Fruit fly (Drosophila melanogaster) whole organism, embryonic: ENCODE measurements around the gene CG12009.

Source experiments
- Bgb ChIP-seq: fragments of 200-800 bp; sonication (Bioruptor generic); IDR thresholded peaks from 2 replicates; pipeline ENCODE4 v1.3.6; 2022; ENCODE audit warnings: missing biosample characterization, missing genetic modification characterization; ENCODE audit not compliant: partially characterized antibody
- CG10366 ChIP-seq: fragments of 200-800 bp; sonication (Bioruptor generic); IDR thresholded peaks from 2 replicates; pipeline ENCODE4 v1.3.6; 2022; ENCODE audit warnings: missing biosample characterization, missing genetic modification characterization
- CG12219 ChIP-seq: fragments of 200-800 bp; sonication (Bioruptor generic); optimal IDR thresholded peaks from 3 replicates; lab custom pipeline; 2018; ENCODE audit warnings: missing biosample characterization, mild to moderate bottlenecking, missing genetic modification characterization
- CG12769 ChIP-seq: fragments of 200-800 bp; sonication (Bioruptor generic); optimal IDR thresholded peaks from 2 replicates; lab custom pipeline; 2019; ENCODE audit warnings: missing biosample characterization, mild to moderate bottlenecking, missing genetic modification characterization, moderate library complexity
- CG13123 ChIP-seq: fragments of 200-800 bp; sonication (Bioruptor generic); optimal IDR thresholded peaks from 2 replicates; lab custom pipeline; 2016; ENCODE audit warnings: missing biosample characterization, missing genetic modification characterization
- CG14860 ChIP-seq: fragments of 200-800 bp; sonication (Bioruptor generic); IDR thresholded peaks from 3 replicates; pipeline ENCODE4 v1.3.6; 2022; ENCODE audit warnings: missing biosample characterization, missing genetic modification characterization; ENCODE audit not compliant: partially characterized antibody
- CG16813 ChIP-seq: fragments of 200-800 bp; sonication (Bioruptor generic); IDR thresholded peaks from 3 replicates; pipeline ENCODE4 v1.3.6; 2022; ENCODE audit warnings: missing biosample characterization, missing genetic modification characterization; ENCODE audit not compliant: partially characterized antibody
- CG16863 ChIP-seq: fragments of 200-800 bp; sonication (Bioruptor generic); optimal IDR thresholded peaks from 3 replicates; lab custom pipeline; 2016; ENCODE audit warnings: missing biosample characterization, missing genetic modification characterization
- CG17361 ChIP-seq: fragments of 200-800 bp; sonication (Bioruptor generic); IDR thresholded peaks from 3 replicates; pipeline ENCODE4 v1.3.6; 2022; ENCODE audit warnings: missing biosample characterization, missing genetic modification characterization
- CG2116 ChIP-seq: fragments of 200-800 bp; sonication (Bioruptor generic); optimal IDR thresholded peaks from 3 replicates; lab custom pipeline; 2018; ENCODE audit warnings: missing biosample characterization, mild to moderate bottlenecking, missing genetic modification characterization
- CG2678 ChIP-seq: fragments of 200-800 bp; sonication (Bioruptor generic); optimal IDR thresholded peaks from 3 replicates; lab custom pipeline; 2019; ENCODE audit warnings: missing biosample characterization, mild to moderate bottlenecking, missing genetic modification characterization, moderate library complexity
- CG30403 ChIP-seq: fragments of 200-800 bp; sonication (Bioruptor generic); optimal IDR thresholded peaks from 3 replicates; lab custom pipeline; 2016; ENCODE audit warnings: missing biosample characterization, missing genetic modification characterization
- CG30431 ChIP-seq: fragments of 200-800 bp; sonication (Bioruptor generic); optimal IDR thresholded peaks from 2 replicates; lab custom pipeline; 2017; ENCODE audit warnings: missing biosample characterization, missing genetic modification characterization
- CG31441 ChIP-seq: fragments of 200-800 bp; sonication (Bioruptor generic); IDR thresholded peaks from 2 replicates; pipeline ENCODE4 v1.3.6; 2022; ENCODE audit warnings: missing biosample characterization, missing genetic modification characterization
- CG32772 ChIP-seq: fragments of 200-800 bp; sonication (Bioruptor generic); IDR thresholded peaks from 2 replicates; pipeline ENCODE4 v1.3.6; 2022; ENCODE audit warnings: missing biosample characterization, missing genetic modification characterization
- CG42726 ChIP-seq: fragments of 200-800 bp; sonication (Bioruptor generic); IDR thresholded peaks from 2 replicates; pipeline ENCODE4 v1.3.6; 2022; ENCODE audit warnings: missing biosample characterization, missing genetic modification characterization; ENCODE audit not compliant: partially characterized antibody
- CG4282 ChIP-seq: fragments of 200-800 bp; sonication (Bioruptor generic); optimal IDR thresholded peaks from 2 replicates; lab custom pipeline; 2016; ENCODE audit warnings: missing biosample characterization, missing genetic modification characterization
- CG6272 ChIP-seq: fragments of 200-800 bp; sonication (Bioruptor generic); IDR thresholded peaks from 2 replicates; pipeline ENCODE4 v1.3.6; 2022; ENCODE audit warnings: missing biosample characterization, missing genetic modification characterization
- CG6791 ChIP-seq: fragments of 200-800 bp; sonication (Bioruptor generic); IDR thresholded peaks from 3 replicates; pipeline ENCODE4 v1.3.6; 2022; ENCODE audit warnings: missing biosample characterization, missing genetic modification characterization; ENCODE audit not compliant: partially characterized antibody
- CG6854 ChIP-seq: fragments of 200-800 bp; sonication (Bioruptor generic); optimal IDR thresholded peaks from 3 replicates; lab custom pipeline; 2017; ENCODE audit warnings: missing biosample characterization, mild to moderate bottlenecking, missing genetic modification characterization
- CG8359 ChIP-seq: fragments of 200-800 bp; sonication (Bioruptor generic); optimal IDR thresholded peaks from 2 replicates; lab custom pipeline; 2017; ENCODE audit warnings: missing biosample characterization, mild to moderate bottlenecking, missing genetic modification characterization, borderline replicate concordance
- CG8924 ChIP-seq: fragments of 200-800 bp; optimal IDR thresholded peaks from 3 replicates; lab custom pipeline; 2019; ENCODE audit warnings: missing biosample characterization, mild to moderate bottlenecking, missing genetic modification characterization, moderate library complexity
- CG9609 ChIP-seq: fragments of 200-800 bp; sonication (Bioruptor generic); optimal IDR thresholded peaks from 3 replicates; lab custom pipeline; 2016; ENCODE audit warnings: missing biosample characterization, missing genetic modification characterization
- CG9797 ChIP-seq: fragments of 200-800 bp; sonication (Bioruptor generic); optimal IDR thresholded peaks from 3 replicates; lab custom pipeline; 2018; ENCODE audit warnings: missing biosample characterization, mild to moderate bottlenecking, missing genetic modification characterization
- CG9932 ChIP-seq: fragments of 200-800 bp; sonication (Bioruptor generic); IDR thresholded peaks from 2 replicates; pipeline ENCODE4 v1.3.6; 2022; ENCODE audit warnings: missing biosample characterization, missing genetic modification characterization
- E2f2 ChIP-seq: fragments of 200-800 bp; sonication (Bioruptor generic); IDR thresholded peaks from 2 replicates; pipeline ENCODE4 v1.3.6; 2022; ENCODE audit warnings: missing biosample characterization, missing genetic modification characterization
- Hmr ChIP-seq: fragments of 200-800 bp; sonication (Bioruptor generic); optimal IDR thresholded peaks from 3 replicates; lab custom pipeline; 2017; ENCODE audit warnings: mild to moderate bottlenecking, missing biosample characterization, missing genetic modification reagents, missing genetic modification characterization
- Hr78 ChIP-seq, 2 experiments: fragments of 200-800 bp in 1 of 2; fragments of >200 bp in 1 of 2; sonication (Bioruptor generic) in 1 of 2; optimal IDR thresholded peaks; 2 replicates each; lab custom pipeline; 2017 to 2019; ENCODE audit warnings: missing biosample characterization in 2 of 2, missing genetic modification characterization in 2 of 2, mild to moderate bottlenecking in 1 of 2, moderate library complexity in 1 of 2
- MBD-R2 ChIP-seq: fragments of 200-800 bp; sonication (Bioruptor generic); IDR thresholded peaks from 2 replicates; pipeline ENCODE4 v1.3.6; 2022; ENCODE audit warnings: missing biosample characterization, missing genetic modification characterization
- Nf-YB ChIP-seq: fragments of 200-800 bp; sonication (Bioruptor generic); optimal IDR thresholded peaks from 3 replicates; lab custom pipeline; 2019; ENCODE audit warnings: missing biosample characterization, mild to moderate bottlenecking, missing genetic modification characterization, moderate library complexity
- Pdp1 ChIP-seq, 2 experiments: fragments of 200-800 bp; sonication (Bioruptor generic); optimal IDR thresholded peaks; 3 replicates each; lab custom pipeline; 2016; ENCODE audit warnings: missing biosample characterization in 2 of 2, missing genetic modification characterization in 2 of 2, mild to moderate bottlenecking in 1 of 2, moderate library complexity in 1 of 2
- Ssrp ChIP-seq: fragments of 200-800 bp; sonication (Bioruptor generic); optimal IDR thresholded peaks from 2 replicates; lab custom pipeline; 2018; ENCODE audit warnings: missing biosample characterization, mild to moderate bottlenecking, missing genetic modification characterization, moderate library complexity
- Xbp1 ChIP-seq: fragments of 200-800 bp; sonication (Bioruptor generic); optimal IDR thresholded peaks from 3 replicates; lab custom pipeline; 2016; ENCODE audit warnings: missing biosample characterization, mild to moderate bottlenecking, missing genetic modification characterization
- ara ChIP-seq: fragments of 200-800 bp; sonication (Bioruptor generic); IDR thresholded peaks from 2 replicates; pipeline ENCODE4 v1.3.6; 2022; ENCODE audit warnings: missing biosample characterization, missing genetic modification characterization
- bbx ChIP-seq: fragments of 200-800 bp; sonication (Bioruptor generic); IDR thresholded peaks from 2 replicates; pipeline ENCODE4 v1.3.6; 2022; ENCODE audit warnings: missing biosample characterization, missing genetic modification characterization; ENCODE audit not compliant: partially characterized antibody
- cad ChIP-seq: fragments of >200 bp; optimal IDR thresholded peaks from 2 replicates; lab custom pipeline; 2017; ENCODE audit warnings: missing biosample characterization, missing genetic modification characterization
- caup ChIP-seq: fragments of 200-800 bp; sonication (Bioruptor generic); optimal IDR thresholded peaks from 3 replicates; lab custom pipeline; 2017; ENCODE audit warnings: missing biosample characterization, mild to moderate bottlenecking, missing genetic modification characterization, moderate library complexity; ENCODE audit not compliant: severe bottlenecking
- emc ChIP-seq: fragments of 200-800 bp; sonication (Bioruptor generic); optimal IDR thresholded peaks from 2 replicates; lab custom pipeline; 2016; ENCODE audit warnings: missing biosample characterization, missing genetic modification characterization
- eyg ChIP-seq: fragments of 200-800 bp; sonication (Bioruptor generic); optimal IDR thresholded peaks from 3 replicates; lab custom pipeline; 2016; ENCODE audit warnings: missing biosample characterization, missing genetic modification characterization
- fru ChIP-seq: fragments of >200 bp; optimal IDR thresholded peaks from 2 replicates; lab custom pipeline; 2017
- grau ChIP-seq: fragments of 200-800 bp; optimal IDR thresholded peaks from 3 replicates; lab custom pipeline; 2019; ENCODE audit warnings: missing biosample characterization, mild to moderate bottlenecking, missing genetic modification characterization, moderate library complexity
- her ChIP-seq: fragments of 200-800 bp; sonication (Bioruptor generic); optimal IDR thresholded peaks from 2 replicates; lab custom pipeline; 2016; ENCODE audit warnings: missing biosample characterization, missing genetic modification characterization
- mirr ChIP-seq: fragments of 200-800 bp; sonication (Bioruptor generic); optimal IDR thresholded peaks from 3 replicates; lab custom pipeline; 2018; ENCODE audit warnings: missing biosample characterization, mild to moderate bottlenecking, missing genetic modification characterization
- nerfin-1 ChIP-seq: fragments of 200-800 bp; sonication (Bioruptor generic); optimal IDR thresholded peaks from 3 replicates; lab custom pipeline; 2019; ENCODE audit warnings: missing biosample characterization, mild to moderate bottlenecking, missing genetic modification characterization, moderate library complexity
- so ChIP-seq: fragments of 200-800 bp; sonication (Bioruptor generic); IDR thresholded peaks from 3 replicates; pipeline ENCODE4 v1.3.6; 2022; ENCODE audit warnings: missing biosample characterization, missing genetic modification characterization
- sug ChIP-seq: fragments of 200-800 bp; optimal IDR thresholded peaks from 2 replicates; lab custom pipeline; 2019; ENCODE audit warnings: missing biosample characterization, mild to moderate bottlenecking, missing genetic modification characterization, moderate library complexity
- tap ChIP-seq: fragments of 200-800 bp; optimal IDR thresholded peaks from 3 replicates; lab custom pipeline; 2019; ENCODE audit warnings: missing biosample characterization, mild to moderate bottlenecking, missing genetic modification characterization, moderate library complexity
- tgo ChIP-seq: fragments of 200-800 bp; sonication (Bioruptor generic); IDR thresholded peaks from 3 replicates; pipeline ENCODE4 v1.3.6; 2022; ENCODE audit warnings: missing biosample characterization, missing genetic modification characterization
- z ChIP-seq: fragments of 200-800 bp; sonication (Bioruptor generic); IDR thresholded peaks from 3 replicates; pipeline ENCODE4 v1.3.6; 2022; ENCODE audit warnings: missing biosample characterization, missing genetic modification characterization

CG12009 gene

dm6 chr3L:3319992-3320732 is 28.9 kb downstream of the CG12009 start (continued):
- TF ChIP-seq Hmr (GFP tag; lab: Kevin White, UChicago): peak; percentile 48
- no peak for TF ChIP-seq CG17361
- TF ChIP-seq CG2678 (tag; lab: Kevin White, UChicago): peak; percentile 36
- TF ChIP-seq CG12769 (tag; lab: Kevin White, UChicago): peak; percentile 43
- no peak for TF ChIP-seq CG6272 (GFP tag; lab: Robert Waterston, UW)
- TF ChIP-seq z (GFP tag; lab: Robert Waterston, UW): no peak
- TF ChIP-seq CG4282 (GFP tag; lab: Kevin White, UChicago): peak; percentile 43
- peak; percentile 26; the same call in 1 of the 2 replicates for TF ChIP-seq ara (GFP tag; lab: Robert Waterston, UW)
- TF ChIP-seq Hr78 (GFP tag; optimal IDR thresholded peaks at IDR 0.05; lab: Kevin White, UChicago): peak in 1 of 2 experiments; percentile 97
- TF ChIP-seq sug (tag; lab: Kevin White, UChicago): peak; percentile 55
- TF ChIP-seq CG8924 (tag; lab: Kevin White, UChicago): peak; percentile 12
- TF ChIP-seq CG16813 (GFP tag; lab: Robert Waterston, UW): no peak
- no peak for TF ChIP-seq nerfin-1 (tag; lab: Kevin White, UChicago)
- 0 out of 2 replicates have a peak, but pooled peaks have one; percentile 32 for TF ChIP-seq CG9932 (GFP tag; lab: Robert Waterston, UW)
- no peak for TF ChIP-seq CG2116 (GFP tag; lab: Kevin White, UChicago)
- TF ChIP-seq CG6791 (GFP tag; lab: Robert Waterston, UW): no peak
- TF ChIP-seq emc: no peak
- no peak for TF ChIP-seq tap (tag; lab: Kevin White, UChicago)
- no peak for TF ChIP-seq fru (lab: Kevin White, UChicago)
- no peak for TF ChIP-seq bbx (GFP tag; lab: Robert Waterston, UW)
- TF ChIP-seq MBD-R2 (GFP tag; lab: Robert Waterston, UW): peak; percentile 12; the same call in 1 of the 2 replicates
- peak; percentile 95 for TF ChIP-seq grau (tag; lab: Kevin White, UChicago)
- no peak for TF ChIP-seq Ssrp (tag; lab: Kevin White, UChicago)
- TF ChIP-seq CG12219 (GFP tag; lab: Kevin White, UChicago): peak; percentile 2
- TF ChIP-seq CG42726: no peak
- TF ChIP-seq eyg: no peak
- TF ChIP-seq CG32772: peak; percentile 35; the same call in 1 of the 2 replicates
- TF ChIP-seq mirr (GFP tag; lab: Kevin White, UChicago): no peak
- no peak for TF ChIP-seq Nf-YB
- TF ChIP-seq so (GFP tag; lab: Robert Waterston, UW): no peak
- no peak for TF ChIP-seq CG13123 (GFP tag; lab: Kevin White, UChicago)
- TF ChIP-seq Bgb: no peak
- TF ChIP-seq CG8359 (GFP tag; lab: Kevin White, UChicago): no peak
- no peak for TF ChIP-seq CG6854 (GFP tag; lab: Kevin White, UChicago)
- TF ChIP-seq CG9609 (GFP tag; lab: Kevin White, UChicago): no peak
- peak; percentile 22 for TF ChIP-seq her (GFP tag; lab: Kevin White, UChicago)
- no peak for TF ChIP-seq cad
- TF ChIP-seq caup (GFP tag; lab: Kevin White, UChicago): peak; percentile 10
- peak; percentile 33 to 59 for TF ChIP-seq Pdp1 (GFP tag; optimal IDR thresholded peaks at IDR 0.05; lab: Kevin White, UChicago)
- TF ChIP-seq E2f2 (GFP tag; lab: Robert Waterston, UW): peak; percentile 7; the same call in 1 of the 2 replicates
- no peak for TF ChIP-seq CG31441 (GFP tag; lab: Robert Waterston, UW)
- no peak for TF ChIP-seq CG30431 (GFP tag; lab: Kevin White, UChicago)
- no peak for TF ChIP-seq CG10366 (GFP tag; lab: Robert Waterston, UW)
- no peak for TF ChIP-seq CG16863
- no peak for TF ChIP-seq CG9797 (GFP tag; lab: Kevin White, UChicago)
- TF ChIP-seq CG30403 (GFP tag; lab: Kevin White, UChicago): peak; percentile 22
- TF ChIP-seq CG14860 (GFP tag; lab: Robert Waterston, UW): no peak
- TF ChIP-seq Xbp1: peak; percentile 43
- no peak for TF ChIP-seq tgo (GFP tag; lab: Robert Waterston, UW)
